Fruit fly (Drosophila melanogaster) whole organism, embryonic: ENCODE results near the gene CG33288.

ENCODE experiments used
- BEAF-32 ChIP-seq: fragments of 200-800 bp; sonication (Bioruptor generic); optimal IDR thresholded peaks from 3 replicates; lab custom pipeline; 2017; ENCODE audit warnings: missing biosample characterization, missing genetic modification characterization, mild to moderate bottlenecking, moderate library complexity, missing genetic modification reagents
- CG10979 ChIP-seq: fragments of 200-800 bp; sonication (Bioruptor generic); optimal IDR thresholded peaks from 2 replicates; lab custom pipeline; 2018; ENCODE audit warnings: missing biosample characterization, mild to moderate bottlenecking, missing genetic modification characterization, moderate library complexity
- CG11696 ChIP-seq: fragments of 200-800 bp; sonication (Bioruptor generic); IDR thresholded peaks from 2 replicates; pipeline ENCODE4 v1.3.6; 2022; ENCODE audit warnings: missing biosample characterization, missing genetic modification characterization
- CG13123 ChIP-seq: fragments of 200-800 bp; sonication (Bioruptor generic); optimal IDR thresholded peaks from 2 replicates; lab custom pipeline; 2016; ENCODE audit warnings: missing biosample characterization, missing genetic modification characterization
- CG13424 ChIP-seq: fragments of 200-800 bp; sonication (Bioruptor generic); optimal IDR thresholded peaks from 2 replicates; lab custom pipeline; 2019; ENCODE audit warnings: missing biosample characterization, mild to moderate bottlenecking, missing genetic modification characterization, moderate library complexity
- CG14710 ChIP-seq: fragments of 200-800 bp; sonication (Bioruptor generic); optimal IDR thresholded peaks from 3 replicates; lab custom pipeline; 2019; ENCODE audit warnings: missing biosample characterization, mild to moderate bottlenecking, missing genetic modification characterization, moderate library complexity
- CG15696 ChIP-seq: fragments of 200-800 bp; sonication (Bioruptor generic); optimal IDR thresholded peaks from 2 replicates; lab custom pipeline; 2019; ENCODE audit warnings: missing biosample characterization, mild to moderate bottlenecking, missing genetic modification characterization, moderate library complexity
- CG1603 ChIP-seq: fragments of 200-800 bp; sonication (Bioruptor generic); optimal IDR thresholded peaks from 2 replicates; lab custom pipeline; 2019; ENCODE audit warnings: missing biosample characterization, mild to moderate bottlenecking, missing genetic modification characterization, moderate library complexity
- CG17359 ChIP-seq: fragments of 200-800 bp; sonication (Bioruptor generic); optimal IDR thresholded peaks from 3 replicates; lab custom pipeline; 2018; ENCODE audit warnings: missing biosample characterization, mild to moderate bottlenecking, missing genetic modification characterization, moderate library complexity
- CG18262 ChIP-seq: fragments of 200-800 bp; optimal IDR thresholded peaks from 3 replicates; lab custom pipeline; 2019; ENCODE audit warnings: missing biosample characterization, mild to moderate bottlenecking, missing genetic modification characterization, moderate library complexity
- CG30020 ChIP-seq: fragments of 200-800 bp; optimal IDR thresholded peaks from 2 replicates; lab custom pipeline; 2019; ENCODE audit warnings: missing biosample characterization, mild to moderate bottlenecking, missing genetic modification characterization, moderate library complexity
- CG33557 ChIP-seq: fragments of 200-800 bp; sonication (Bioruptor generic); optimal IDR thresholded peaks from 2 replicates; lab custom pipeline; 2019; ENCODE audit warnings: missing biosample characterization, mild to moderate bottlenecking, missing genetic modification characterization, moderate library complexity
- CG5180 ChIP-seq: fragments of 200-800 bp; sonication (Bioruptor generic); optimal IDR thresholded peaks from 3 replicates; lab custom pipeline; 2017; ENCODE audit warnings: missing biosample characterization, missing genetic modification characterization, mild to moderate bottlenecking, moderate library complexity, missing genetic modification reagents
- CG6654 ChIP-seq: fragments of 200-800 bp; sonication (Bioruptor generic); optimal IDR thresholded peaks from 2 replicates; lab custom pipeline; 2017; ENCODE audit warnings: missing biosample characterization, mild to moderate bottlenecking, missing genetic modification characterization
- CG6765 ChIP-seq: fragments of 200-800 bp; sonication (Bioruptor generic); optimal IDR thresholded peaks from 3 replicates; lab custom pipeline; 2017; ENCODE audit warnings: missing biosample characterization, mild to moderate bottlenecking, missing genetic modification characterization
- CG6813 ChIP-seq: fragments of 200-800 bp; sonication (Bioruptor generic); optimal IDR thresholded peaks from 2 replicates; lab custom pipeline; 2017; ENCODE audit warnings: missing biosample characterization, missing genetic modification characterization, mild to moderate bottlenecking, moderate library complexity, missing genetic modification reagents
- CG7839 ChIP-seq: fragments of 200-800 bp; sonication (Bioruptor generic); optimal IDR thresholded peaks from 3 replicates; lab custom pipeline; 2018; ENCODE audit warnings: missing biosample characterization, mild to moderate bottlenecking, missing genetic modification characterization, moderate library complexity
- CG7928 ChIP-seq: fragments of 200-800 bp; sonication (Bioruptor generic); optimal IDR thresholded peaks from 2 replicates; lab custom pipeline; 2017; ENCODE audit warnings: missing biosample characterization, mild to moderate bottlenecking, missing genetic modification characterization
- CG8924 ChIP-seq: fragments of 200-800 bp; optimal IDR thresholded peaks from 3 replicates; lab custom pipeline; 2019; ENCODE audit warnings: missing biosample characterization, mild to moderate bottlenecking, missing genetic modification characterization, moderate library complexity
- CG9437 ChIP-seq: fragments of 200-800 bp; sonication (Bioruptor generic); optimal IDR thresholded peaks from 2 replicates; lab custom pipeline; 2018; ENCODE audit warnings: missing biosample characterization, mild to moderate bottlenecking, missing genetic modification characterization
- CG9727 ChIP-seq: fragments of 200-800 bp; sonication (Bioruptor generic); optimal IDR thresholded peaks from 3 replicates; lab custom pipeline; 2017; ENCODE audit warnings: missing biosample characterization, mild to moderate bottlenecking, missing genetic modification characterization
- CkIIα-i1 ChIP-seq: fragments of 200-800 bp; sonication (Bioruptor generic); IDR thresholded peaks from 2 replicates; pipeline ENCODE4 v1.3.6; 2022; ENCODE audit warnings: missing biosample characterization, missing genetic modification characterization
- Eip74EF ChIP-seq, 2 experiments: fragments of 200-800 bp in 1 of 2; fragments of >200 bp in 1 of 2; sonication (Bioruptor generic) in 1 of 2; optimal IDR thresholded peaks; 2 replicates each; lab custom pipeline; 2017 to 2019; ENCODE audit warnings: missing biosample characterization in 2 of 2, missing genetic modification characterization in 2 of 2, mild to moderate bottlenecking in 1 of 2, moderate library complexity in 1 of 2
- Fer2 ChIP-seq: fragments of 200-800 bp; sonication (Bioruptor generic); optimal IDR thresholded peaks from 2 replicates; lab custom pipeline; 2018; ENCODE audit warnings: missing biosample characterization, mild to moderate bottlenecking, missing genetic modification characterization, moderate library complexity
- HmgD ChIP-seq: fragments of 200-800 bp; sonication (Bioruptor generic); optimal IDR thresholded peaks from 3 replicates; lab custom pipeline; 2016; ENCODE audit warnings: missing biosample characterization, missing genetic modification characterization
- Hmx ChIP-seq: fragments of 200-800 bp; sonication (Bioruptor generic); optimal IDR thresholded peaks from 2 replicates; lab custom pipeline; 2016; ENCODE audit warnings: missing biosample characterization, missing genetic modification characterization
- Hr39 ChIP-seq: fragments of >200 bp; optimal IDR thresholded peaks from 2 replicates; lab custom pipeline; 2017
- Kr ChIP-seq: fragments of 200-800 bp; sonication (Bioruptor generic); optimal IDR thresholded peaks from 2 replicates; lab custom pipeline; 2017; ENCODE audit warnings: missing biosample characterization, mild to moderate bottlenecking, missing genetic modification characterization
- Meics ChIP-seq: fragments of 200-800 bp; sonication (Bioruptor generic); optimal IDR thresholded peaks from 2 replicates; lab custom pipeline; 2017; ENCODE audit warnings: missing biosample characterization, mild to moderate bottlenecking, missing genetic modification characterization
- NC2β ChIP-seq: fragments of 200-800 bp; sonication (Bioruptor generic); optimal IDR thresholded peaks from 2 replicates; lab custom pipeline; 2016; ENCODE audit warnings: missing biosample characterization, missing genetic modification characterization
- Scr ChIP-seq: fragments of 200-800 bp; sonication (Bioruptor generic); IDR thresholded peaks from 2 replicates; pipeline ENCODE4 v1.3.6; 2022; ENCODE audit warnings: missing biosample characterization, missing genetic modification characterization; ENCODE audit not compliant: partially characterized antibody
- Sry-β ChIP-seq: fragments of 200-800 bp; sonication (Bioruptor generic); optimal IDR thresholded peaks from 2 replicates; lab custom pipeline; 2018; ENCODE audit warnings: missing biosample characterization, mild to moderate bottlenecking, missing genetic modification characterization, moderate library complexity
- Ssrp ChIP-seq: fragments of 200-800 bp; sonication (Bioruptor generic); optimal IDR thresholded peaks from 2 replicates; lab custom pipeline; 2018; ENCODE audit warnings: missing biosample characterization, mild to moderate bottlenecking, missing genetic modification characterization, moderate library complexity
- dimm ChIP-seq: fragments of 200-800 bp; sonication (Bioruptor generic); IDR thresholded peaks from 2 replicates; pipeline ENCODE4 v1.3.6; 2022; ENCODE audit warnings: missing biosample characterization, missing genetic modification characterization
- esg ChIP-seq: fragments of 200-800 bp; sonication (Bioruptor generic); conservative IDR thresholded peaks from 2 replicates; pipeline ENCODE4 v1.3.6; 2022; ENCODE audit warnings: missing biosample characterization, missing genetic modification characterization
- fd96Cb ChIP-seq: fragments of 200-800 bp; sonication (Bioruptor generic); optimal IDR thresholded peaks from 2 replicates; lab custom pipeline; 2018; ENCODE audit warnings: missing biosample characterization, mild to moderate bottlenecking, missing genetic modification characterization, moderate library complexity
- fru ChIP-seq: fragments of >200 bp; optimal IDR thresholded peaks from 2 replicates; lab custom pipeline; 2017
- ftz-f1 ChIP-seq: fragments of 200-800 bp; sonication (Bioruptor generic); optimal IDR thresholded peaks from 2 replicates; lab custom pipeline; 2016; ENCODE audit warnings: missing biosample characterization, missing genetic modification characterization
- fu2 ChIP-seq: fragments of 200-800 bp; sonication (Bioruptor generic); optimal IDR thresholded peaks from 2 replicates; lab custom pipeline; 2016; ENCODE audit warnings: missing biosample characterization, missing genetic modification characterization
- hb ChIP-seq: fragments of 200-800 bp; sonication (Bioruptor generic); IDR thresholded peaks from 3 replicates; pipeline ENCODE4 v1.3.6; 2022; ENCODE audit warnings: missing biosample characterization, missing genetic modification characterization; ENCODE audit not compliant: partially characterized antibody
- luna ChIP-seq: fragments of 200-800 bp; sonication (Bioruptor generic); optimal IDR thresholded peaks from 2 replicates; lab custom pipeline; 2016; ENCODE audit warnings: missing biosample characterization, missing genetic modification characterization
- mirr ChIP-seq: fragments of 200-800 bp; sonication (Bioruptor generic); optimal IDR thresholded peaks from 3 replicates; lab custom pipeline; 2018; ENCODE audit warnings: missing biosample characterization, mild to moderate bottlenecking, missing genetic modification characterization
- nom ChIP-seq: fragments of 200-800 bp; sonication (Bioruptor generic); optimal IDR thresholded peaks from 2 replicates; lab custom pipeline; 2017; ENCODE audit warnings: missing biosample characterization, missing genetic modification characterization, mild to moderate bottlenecking, moderate library complexity, missing genetic modification reagents
- pb ChIP-seq: fragments of 200-800 bp; sonication (Bioruptor generic); optimal IDR thresholded peaks from 3 replicates; lab custom pipeline; 2016; ENCODE audit warnings: missing biosample characterization, missing genetic modification characterization
- pfk ChIP-seq: fragments of 200-800 bp; sonication (Bioruptor generic); optimal IDR thresholded peaks from 2 replicates; lab custom pipeline; 2018; ENCODE audit warnings: missing biosample characterization, mild to moderate bottlenecking, missing genetic modification characterization, moderate library complexity
- scrt ChIP-seq: fragments of 200-800 bp; sonication (Bioruptor generic); optimal IDR thresholded peaks from 2 replicates; lab custom pipeline; 2018; ENCODE audit warnings: missing biosample characterization, mild to moderate bottlenecking, missing genetic modification characterization, moderate library complexity
- sqz ChIP-seq: fragments of 200-800 bp; sonication (Bioruptor generic); optimal IDR thresholded peaks from 3 replicates; lab custom pipeline; 2018; ENCODE audit warnings: missing biosample characterization, mild to moderate bottlenecking, missing genetic modification characterization
- ssp ChIP-seq: fragments of 200-800 bp; sonication (Bioruptor generic); IDR thresholded peaks from 2 replicates; pipeline ENCODE4 v1.3.6; 2022; ENCODE audit warnings: missing biosample characterization, missing genetic modification characterization
- stwl ChIP-seq: fragments of 200-800 bp; sonication (Bioruptor generic); optimal IDR thresholded peaks from 3 replicates; lab custom pipeline; 2018; ENCODE audit warnings: missing biosample characterization, mild to moderate bottlenecking, missing genetic modification characterization, moderate library complexity
- tna ChIP-seq: fragments of 200-800 bp; sonication (Bioruptor generic); IDR thresholded peaks from 2 replicates; pipeline ENCODE4 v1.3.6; 2022; ENCODE audit warnings: missing biosample characterization, missing genetic modification characterization; ENCODE audit not compliant: partially characterized antibody
- yki ChIP-seq: fragments of >200 bp; optimal IDR thresholded peaks from 3 replicates; lab custom pipeline; 2018

Gene CG33288

dm6 chr3L:21464240-21464639 lies 36.6 kb downstream of the CG33288 start (continued):
- TF ChIP-seq yki (lab: Kevin White, UChicago) (no peak), CG9437 (GFP tag; lab: Kevin White, UChicago) (no peak), tna (no peak), BEAF-32 (GFP tag; lab: Kevin White, UChicago) (no peak), nom (GFP tag; lab: Kevin White, UChicago) (no peak), CG13424 (tag; lab: Kevin White, UChicago) (peak; percentile 54), sqz (GFP tag; lab: Kevin White, UChicago) (peak; percentile 68), CG17359 (tag; lab: Kevin White, UChicago) (peak; percentile 77), NC2β (GFP tag; lab: Kevin White, UChicago) (peak; percentile 76), Hr39 (lab: Kevin White, UChicago) (no peak), ssp (no peak), CG33557 (GFP tag; lab: Kevin White, UChicago) (peak; percentile 94), CG15696 (peak; percentile 99), Ssrp (tag; lab: Kevin White, UChicago) (peak; percentile 54), CG6765 (GFP tag; lab: Kevin White, UChicago) (no peak), hb (GFP tag; lab: Robert Waterston, UW) (no peak), CG13123 (no peak), Eip74EF (GFP tag; optimal IDR thresholded peaks at IDR 0.05; lab: Kevin White, UChicago) (peak in 1 of 2 experiments; percentile 6), Sry-β (peak; percentile 63), Hmx (GFP tag; lab: Kevin White, UChicago) (no peak), CG5180 (GFP tag; lab: Kevin White, UChicago) (peak; percentile 27), CG11696 (GFP tag; lab: Robert Waterston, UW) (peak; percentile 57), scrt (GFP tag; lab: Kevin White, UChicago) (peak; percentile 33), stwl (tag; lab: Kevin White, UChicago) (no peak), Kr (GFP tag; lab: Kevin White, UChicago) (peak; percentile 99), dimm (no peak), Fer2 (tag; lab: Kevin White, UChicago) (no peak), CG30020 (tag; lab: Kevin White, UChicago) (no peak), CkIIα-i1 (GFP tag; lab: Robert Waterston, UW) (no peak), ftz-f1 (GFP tag; lab: Kevin White, UChicago) (no peak), CG18262 (tag; lab: Kevin White, UChicago) (peak; percentile 88), CG9727 (GFP tag; lab: Kevin White, UChicago) (peak; percentile 94), pb (no peak), pfk (peak; percentile 18), CG6813 (GFP tag; lab: Kevin White, UChicago) (peak; percentile 95), fru (lab: Kevin White, UChicago) (no peak), fd96Cb (tag; lab: Kevin White, UChicago) (peak; percentile 75), fu2 (no peak), esg (GFP tag; lab: Robert Waterston, UW) (no peak), CG8924 (peak; percentile 90), CG1603 (tag; lab: Kevin White, UChicago) (peak; percentile 89), HmgD (GFP tag; lab: Kevin White, UChicago) (no peak), CG14710 (tag; lab: Kevin White, UChicago) (peak; percentile 92), mirr (GFP tag; lab: Kevin White, UChicago) (no peak), luna (GFP tag; lab: Kevin White, UChicago) (no peak), Scr (GFP tag; lab: Robert Waterston, UW) (no peak), CG7928 (GFP tag; lab: Kevin White, UChicago) (no peak), CG10979 (tag; lab: Kevin White, UChicago) (peak; percentile 79), Meics (GFP tag; lab: Kevin White, UChicago) (peak; percentile 5), CG6654 (GFP tag; lab: Kevin White, UChicago) (peak; percentile 38), CG7839 (peak; percentile 73)
